Fruit fly (Drosophila melanogaster) whole organism, embryonic: Measurements from ENCODE around the gene CG13064.
A peak's percentile ranks its signal among the peaks of the same experiment; 100 is the strongest.

Experiments
- Bdp1 ChIP-seq: fragments of 200-800 bp; sonication (Bioruptor generic); optimal IDR thresholded peaks from 3 replicates; lab custom pipeline; 2016; ENCODE audit warnings: missing biosample characterization, missing genetic modification characterization
- Bgb ChIP-seq: fragments of 200-800 bp; sonication (Bioruptor generic); IDR thresholded peaks from 2 replicates; pipeline ENCODE4 v1.3.6; 2022; ENCODE audit warnings: missing biosample characterization, missing genetic modification characterization; ENCODE audit not compliant: partially characterized antibody
- BtbVII ChIP-seq: fragments of 200-800 bp; sonication (Bioruptor generic); optimal IDR thresholded peaks from 3 replicates; lab custom pipeline; 2017; ENCODE audit warnings: missing biosample characterization, mild to moderate bottlenecking, missing genetic modification characterization
- CG12391 ChIP-seq: fragments of 200-800 bp; sonication (Bioruptor generic); optimal IDR thresholded peaks from 3 replicates; lab custom pipeline; 2018; ENCODE audit warnings: missing biosample characterization, mild to moderate bottlenecking, missing genetic modification characterization, moderate library complexity
- CG12744 ChIP-seq: fragments of 200-800 bp; sonication (Bioruptor generic); optimal IDR thresholded peaks from 2 replicates; lab custom pipeline; 2016; ENCODE audit warnings: missing biosample characterization, missing genetic modification characterization
- CG17568 ChIP-seq: fragments of 200-800 bp; sonication (Bioruptor generic); optimal IDR thresholded peaks from 2 replicates; lab custom pipeline; 2018; ENCODE audit warnings: missing biosample characterization, mild to moderate bottlenecking, missing genetic modification characterization, moderate library complexity
- CG17802 ChIP-seq: fragments of 200-800 bp; sonication (Bioruptor generic); optimal IDR thresholded peaks from 2 replicates; lab custom pipeline; 2018; ENCODE audit warnings: missing biosample characterization, mild to moderate bottlenecking, missing genetic modification characterization, moderate library complexity
- CG2120 ChIP-seq: fragments of 200-800 bp; sonication (Bioruptor generic); optimal IDR thresholded peaks from 3 replicates; lab custom pipeline; 2016; ENCODE audit warnings: missing biosample characterization, missing genetic modification characterization
- CG2712 ChIP-seq: fragments of 200-800 bp; optimal IDR thresholded peaks from 3 replicates; lab custom pipeline; 2019; ENCODE audit warnings: missing biosample characterization, mild to moderate bottlenecking, missing genetic modification characterization, moderate library complexity
- CG34422 ChIP-seq: fragments of 200-800 bp; sonication (Bioruptor generic); IDR thresholded peaks from 3 replicates; pipeline ENCODE4 v1.3.6; 2022; ENCODE audit warnings: missing biosample characterization, missing genetic modification characterization
- CG6683 ChIP-seq: fragments of 200-800 bp; sonication (Bioruptor generic); optimal IDR thresholded peaks from 2 replicates; lab custom pipeline; 2017; ENCODE audit warnings: missing biosample characterization, mild to moderate bottlenecking, missing genetic modification characterization, missing genetic modification reagents
- CG6689 ChIP-seq: fragments of 200-800 bp; sonication (Bioruptor generic); IDR thresholded peaks from 2 replicates; pipeline ENCODE4 v1.3.6; 2022; ENCODE audit warnings: missing biosample characterization, missing genetic modification characterization
- CG7271 ChIP-seq: fragments of 200-800 bp; sonication (Bioruptor generic); optimal IDR thresholded peaks from 2 replicates; lab custom pipeline; 2018; ENCODE audit warnings: missing biosample characterization, mild to moderate bottlenecking, missing genetic modification characterization, moderate library complexity
- CG7556 ChIP-seq: fragments of 200-800 bp; sonication (Bioruptor generic); optimal IDR thresholded peaks from 2 replicates; lab custom pipeline; 2017; ENCODE audit warnings: missing biosample characterization, mild to moderate bottlenecking, missing genetic modification characterization
- CG7786 ChIP-seq: fragments of 200-800 bp; sonication (Bioruptor generic); optimal IDR thresholded peaks from 2 replicates; lab custom pipeline; 2016; ENCODE audit warnings: missing biosample characterization, missing genetic modification characterization
- CG7928 ChIP-seq: fragments of 200-800 bp; sonication (Bioruptor generic); optimal IDR thresholded peaks from 2 replicates; lab custom pipeline; 2017; ENCODE audit warnings: missing biosample characterization, mild to moderate bottlenecking, missing genetic modification characterization
- CG9437 ChIP-seq: fragments of 200-800 bp; sonication (Bioruptor generic); optimal IDR thresholded peaks from 2 replicates; lab custom pipeline; 2018; ENCODE audit warnings: missing biosample characterization, mild to moderate bottlenecking, missing genetic modification characterization
- D ChIP-seq, 2 experiments: fragments of 200-800 bp in 1 of 2; fragments of >200 bp in 1 of 2; sonication (Bioruptor generic) in 1 of 2; optimal IDR thresholded peaks; 2 replicates in 1 of 2; 3 replicates in 1 of 2; lab custom pipeline; 2017; ENCODE audit warnings: mild to moderate bottlenecking in 1 of 2, missing biosample characterization in 1 of 2, missing genetic modification characterization in 1 of 2, missing genetic modification reagents in 1 of 2
- Fer3 ChIP-seq: fragments of 200-800 bp; sonication (Bioruptor generic); optimal IDR thresholded peaks from 2 replicates; lab custom pipeline; 2018; ENCODE audit warnings: missing biosample characterization, mild to moderate bottlenecking, missing genetic modification characterization, moderate library complexity
- GATAe ChIP-seq: fragments of 200-800 bp; sonication (Bioruptor generic); conservative IDR thresholded peaks from 2 replicates; pipeline ENCODE4 v1.3.6; 2022; ENCODE audit warnings: missing biosample characterization, missing genetic modification characterization
- Gsc ChIP-seq: fragments of 200-800 bp; sonication (Bioruptor generic); IDR thresholded peaks from 2 replicates; pipeline ENCODE4 v1.3.6; 2022; ENCODE audit warnings: missing biosample characterization, missing genetic modification characterization
- H15 ChIP-seq: fragments of 200-800 bp; sonication (Bioruptor generic); IDR thresholded peaks from 3 replicates; pipeline ENCODE4 v1.3.6; 2022; ENCODE audit warnings: missing biosample characterization, missing genetic modification characterization
- Hr3 ChIP-seq: fragments of 200-800 bp; sonication (Bioruptor generic); optimal IDR thresholded peaks from 3 replicates; lab custom pipeline; 2016; ENCODE audit warnings: missing biosample characterization, missing genetic modification characterization
- Lim3 ChIP-seq: fragments of 200-800 bp; sonication (Bioruptor generic); IDR thresholded peaks from 2 replicates; pipeline ENCODE4 v1.3.6; 2022; ENCODE audit warnings: missing biosample characterization, missing genetic modification characterization
- Med ChIP-seq: fragments of 200-800 bp; sonication (Bioruptor generic); peaks from one replicate; lab custom pipeline; 2016; ENCODE audit warnings: missing biosample characterization, missing genetic modification characterization, mild to moderate bottlenecking, inconsistent platforms, moderate library complexity
- NC2α ChIP-seq: fragments of 200-800 bp; sonication (Bioruptor generic); optimal IDR thresholded peaks from 2 replicates; lab custom pipeline; 2016; ENCODE audit warnings: missing biosample characterization, missing genetic modification characterization
- Optix ChIP-seq: fragments of 200-800 bp; sonication (Bioruptor generic); IDR thresholded peaks from 3 replicates; pipeline ENCODE4 v1.3.6; 2022; ENCODE audit warnings: missing biosample characterization, missing genetic modification characterization
- PHDP ChIP-seq: fragments of 200-800 bp; sonication (Bioruptor generic); optimal IDR thresholded peaks from 3 replicates; lab custom pipeline; 2018; ENCODE audit warnings: missing biosample characterization, mild to moderate bottlenecking, missing genetic modification characterization, moderate library complexity
- Taf1 ChIP-seq: fragments of 200-800 bp; sonication (Bioruptor generic); IDR thresholded peaks from 2 replicates; pipeline ENCODE4 v1.3.6; 2022; ENCODE audit warnings: missing biosample characterization, missing genetic modification characterization
- Tbp ChIP-seq: fragments of >200 bp; optimal IDR thresholded peaks from 2 replicates; lab custom pipeline; 2018; ENCODE audit warnings: missing biosample characterization, missing genetic modification characterization
- Trl ChIP-seq, 3 experiments: fragments of >200 bp in 2 of 3; fragments of 200-800 bp in 1 of 3; sonication (Bioruptor generic) in 1 of 3; optimal IDR thresholded peaks; 2 replicates in 1 of 3; 3 replicates in 2 of 3; lab custom pipeline; 2016 to 2017; ENCODE audit warnings: missing biosample characterization in 1 of 3, missing genetic modification characterization in 1 of 3
- ab ChIP-seq: fragments of 200-800 bp; sonication (Bioruptor generic); optimal IDR thresholded peaks from 2 replicates; lab custom pipeline; 2016; ENCODE audit warnings: missing biosample characterization, missing genetic modification characterization
- bcd ChIP-seq: fragments of 200-800 bp; sonication (Bioruptor generic); optimal IDR thresholded peaks from 2 replicates; lab custom pipeline; 2017; ENCODE audit warnings: missing biosample characterization, mild to moderate bottlenecking, missing genetic modification characterization
- bowl ChIP-seq: fragments of 200-800 bp; sonication (Bioruptor generic); IDR thresholded peaks from 2 replicates; pipeline ENCODE4 v1.3.6; 2022; ENCODE audit warnings: missing biosample characterization, missing genetic modification characterization
- br ChIP-seq: fragments of >200 bp; optimal IDR thresholded peaks from 2 replicates; lab custom pipeline; 2017
- bsh ChIP-seq, 2 experiments: fragments of 200-800 bp; sonication (Bioruptor generic); optimal IDR thresholded peaks; 2 replicates each; lab custom pipeline; 2017 to 2018; ENCODE audit warnings: mild to moderate bottlenecking in 2 of 2, missing biosample characterization in 2 of 2, missing genetic modification characterization in 2 of 2, moderate library complexity in 1 of 2
- emc ChIP-seq: fragments of 200-800 bp; sonication (Bioruptor generic); optimal IDR thresholded peaks from 2 replicates; lab custom pipeline; 2016; ENCODE audit warnings: missing biosample characterization, missing genetic modification characterization
- esg ChIP-seq: fragments of 200-800 bp; sonication (Bioruptor generic); conservative IDR thresholded peaks from 2 replicates; pipeline ENCODE4 v1.3.6; 2022; ENCODE audit warnings: missing biosample characterization, missing genetic modification characterization
- gce ChIP-seq: fragments of 200-800 bp; sonication (Bioruptor generic); IDR thresholded peaks from 3 replicates; pipeline ENCODE4 v1.3.6; 2022; ENCODE audit warnings: missing biosample characterization, missing genetic modification characterization
- grn ChIP-seq: fragments of 200-800 bp; sonication (Bioruptor generic); optimal IDR thresholded peaks from 3 replicates; lab custom pipeline; 2017; ENCODE audit warnings: missing biosample characterization, missing genetic modification characterization
- hb ChIP-seq: fragments of 200-800 bp; sonication (Bioruptor generic); IDR thresholded peaks from 3 replicates; pipeline ENCODE4 v1.3.6; 2022; ENCODE audit warnings: missing biosample characterization, missing genetic modification characterization; ENCODE audit not compliant: partially characterized antibody
- hbn ChIP-seq: fragments of 200-800 bp; sonication (Bioruptor generic); IDR thresholded peaks from 2 replicates; pipeline ENCODE4 v1.3.6; 2022; ENCODE audit warnings: missing biosample characterization, missing genetic modification characterization; ENCODE audit not compliant: partially characterized antibody
- klu ChIP-seq: fragments of 200-800 bp; sonication (Bioruptor generic); IDR thresholded peaks from 2 replicates; pipeline ENCODE4 v1.3.6; 2022; ENCODE audit warnings: missing biosample characterization, missing genetic modification characterization
- nom ChIP-seq: fragments of 200-800 bp; sonication (Bioruptor generic); optimal IDR thresholded peaks from 2 replicates; lab custom pipeline; 2017; ENCODE audit warnings: missing biosample characterization, missing genetic modification characterization, mild to moderate bottlenecking, moderate library complexity, missing genetic modification reagents
- onecut ChIP-seq: fragments of 200-800 bp; sonication (Bioruptor generic); IDR thresholded peaks from 2 replicates; pipeline ENCODE4 v1.3.6; 2022; ENCODE audit warnings: missing biosample characterization, missing genetic modification characterization
- pita ChIP-seq: fragments of 200-800 bp; sonication (Bioruptor generic); optimal IDR thresholded peaks from 2 replicates; lab custom pipeline; 2017; ENCODE audit warnings: missing biosample characterization, mild to moderate bottlenecking, missing genetic modification characterization
- sc ChIP-seq, 3 experiments: fragments of >200 bp in 2 of 3; fragments of 200-800 bp in 1 of 3; sonication (Bioruptor generic) in 1 of 3; optimal IDR thresholded peaks; 2 replicates in 2 of 3; 3 replicates in 1 of 3; lab custom pipeline; 2017; ENCODE audit warnings: mild to moderate bottlenecking in 1 of 3, missing biosample characterization in 1 of 3, missing genetic modification characterization in 1 of 3, missing genetic modification reagents in 1 of 3
- zf30C ChIP-seq: fragments of 200-800 bp; sonication (Bioruptor generic); optimal IDR thresholded peaks from 3 replicates; lab custom pipeline; 2018; ENCODE audit warnings: missing biosample characterization, mild to moderate bottlenecking, missing genetic modification characterization

CG13064 gene

DNA sequence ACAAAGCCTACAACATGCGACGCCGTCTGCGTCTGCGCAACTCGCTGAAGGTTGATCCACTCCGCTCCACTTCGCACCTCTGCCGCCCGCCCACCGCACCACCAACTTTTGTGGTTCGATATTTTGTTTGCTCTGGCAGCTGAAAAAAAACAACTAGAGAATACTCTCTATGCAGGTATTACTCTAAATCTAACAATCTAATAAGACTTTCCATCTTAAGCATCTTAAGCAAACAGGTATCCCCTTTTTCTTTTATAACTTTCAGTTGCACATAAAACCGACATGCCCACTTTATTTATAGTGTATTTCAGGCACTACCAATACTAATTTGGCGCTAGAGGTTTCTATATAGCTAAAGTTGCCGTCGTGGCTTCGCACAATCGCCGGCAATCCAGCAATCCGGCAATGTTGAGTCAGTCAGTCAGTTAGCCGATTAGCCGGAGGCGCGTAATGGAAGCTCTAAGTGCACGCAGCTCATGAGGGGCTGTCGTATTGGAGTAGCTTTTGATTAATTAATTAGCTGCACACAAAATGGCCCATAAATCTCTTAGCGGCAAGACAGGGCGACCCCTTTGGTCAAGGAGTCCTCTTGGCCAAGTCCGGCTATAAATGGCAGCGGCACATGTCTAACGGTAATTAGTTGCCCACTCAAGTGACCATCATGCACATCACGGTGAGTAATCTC, 48.1 kb downstream of the CG13064 start, which contains the start of gene CG13058 (continued):
- TF ChIP-seq gce (GFP tag; lab: Robert Waterston, UW) (no peak), bowl (GFP tag; lab: Robert Waterston, UW) (peak; percentile 77), CG7556 (peak; percentile 69), CG17802 (tag; lab: Kevin White, UChicago) (no peak), Med (GFP tag; lab: Kevin White, UChicago) (peak; percentile 54), H15 (no peak), CG17568 (no peak), CG2120 (GFP tag; lab: Kevin White, UChicago) (peak; percentile 77), Fer3 (peak; percentile 59), Bgb (GFP tag; lab: Robert Waterston, UW) (no peak), sc (optimal IDR thresholded peaks at IDR 0.05; lab: Kevin White, UChicago) (no peak), sc (GFP tag; optimal IDR thresholded peaks at IDR 0.05; lab: Kevin White, UChicago) (no peak), Lim3 (peak; percentile 44; the same call in 1 of the 2 replicates), CG34422 (GFP tag; lab: Robert Waterston, UW) (0 out of 3 replicates have a peak, but pooled peaks have one; percentile 10), onecut (GFP tag; lab: Robert Waterston, UW) (peak; percentile 30; the same call in 1 of the 2 replicates), emc (GFP tag; lab: Kevin White, UChicago) (no peak), CG7928 (peak; percentile 25), CG6689 (peak; percentile 40; the same call in 1 of the 2 replicates), br (no peak), CG6683 (GFP tag; lab: Kevin White, UChicago) (no peak), CG7786 (peak; percentile 61), klu (GFP tag; lab: Robert Waterston, UW) (no peak), Optix (GFP tag; lab: Robert Waterston, UW) (peak; percentile 55; the same call in 1 of the 3 replicates), CG7271 (no peak), hbn (GFP tag; lab: Robert Waterston, UW) (no peak), PHDP (tag; lab: Kevin White, UChicago) (peak; percentile 69), Taf1 (no peak), esg (GFP tag; lab: Robert Waterston, UW) (peak; percentile 81), Gsc (GFP tag; lab: Robert Waterston, UW) (no peak), BtbVII (peak; percentile 51), NC2α (GFP tag; lab: Kevin White, UChicago) (no peak), CG2712 (tag; lab: Kevin White, UChicago) (no peak), Bdp1 (GFP tag; lab: Kevin White, UChicago) (peak; percentile 10), D (optimal IDR thresholded peaks at IDR 0.05; lab: Kevin White, UChicago) (no peak), D (GFP tag; optimal IDR thresholded peaks at IDR 0.05; lab: Kevin White, UChicago) (no peak), CG12391 (tag; lab: Kevin White, UChicago) (no peak), CG9437 (peak; percentile 50), bsh (GFP tag; optimal IDR thresholded peaks at IDR 0.05; lab: Kevin White, UChicago) (peak in 1 of 2 experiments; percentile 3), bcd (peak; percentile 37), Trl (optimal IDR thresholded peaks at IDR 0.05; lab: Kevin White, UChicago) (no peak), Trl (GFP tag; optimal IDR thresholded peaks at IDR 0.05; lab: Kevin White, UChicago) (no peak), GATAe (no peak), pita (GFP tag; lab: Kevin White, UChicago) (no peak), Tbp (GFP tag; lab: Kevin White, UChicago) (no peak), grn (GFP tag; lab: Kevin White, UChicago) (no peak), hb (no peak), CG12744 (GFP tag; lab: Kevin White, UChicago) (no peak), nom (GFP tag; lab: Kevin White, UChicago) (no peak), ab (GFP tag; lab: Kevin White, UChicago) (no peak), Hr3 (GFP tag; lab: Kevin White, UChicago) (peak; percentile 48), zf30C (GFP tag; lab: Kevin White, UChicago) (no peak)
